Worm (Caenorhabditis elegans) whole organism, L3 larva: Measurements from ENCODE around the gene mltn-11.

Experiments used
- jun-1 ChIP-seq: fragments of 150-350 bp; optimal IDR thresholded peaks from 2 replicates; lab custom pipeline; 2014; ENCODE audit warnings: missing biosample characterization, missing genetic modification reagents, missing genetic modification characterization
- lin-39 ChIP-seq: fragments of 150-350 bp; optimal IDR thresholded peaks from 2 replicates; lab custom pipeline; 2018; ENCODE audit warnings: missing biosample characterization, missing genetic modification reagents, missing genetic modification characterization

DNA sequence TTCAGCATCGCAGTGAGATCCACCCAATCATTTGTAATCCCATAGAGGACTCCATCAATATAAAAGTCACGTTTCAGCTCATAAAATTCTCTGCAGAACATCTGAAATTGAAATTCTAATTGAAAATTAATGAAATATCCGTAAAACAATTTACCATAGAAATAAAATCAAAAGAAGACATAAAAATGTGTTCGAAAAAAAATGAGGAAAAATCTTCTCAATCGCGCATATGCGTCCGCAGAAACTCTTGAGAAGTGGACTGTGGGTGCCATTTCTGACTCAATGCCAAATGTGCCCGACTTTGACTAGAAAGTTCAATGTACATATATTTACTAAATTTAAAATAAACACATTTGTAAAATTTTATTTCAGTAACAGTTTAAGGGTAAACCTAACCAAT, 32.5 kb downstream of the mltn-11 start, which contains the start of gene F14F8.9:
- TF ChIP-seq lin-39 (tag; lab: Kevin White, UChicago): no peak
- TF ChIP-seq jun-1 (tag; lab: Kevin White, UChicago): no peak
